Fruit fly (Drosophila melanogaster) whole organism, embryonic: ENCODE results near the gene CG7806.

Experiments
- BtbVII ChIP-seq: fragments of 200-800 bp; sonication (Bioruptor generic); optimal IDR thresholded peaks from 3 replicates; lab custom pipeline; 2017; ENCODE audit warnings: missing biosample characterization, mild to moderate bottlenecking, missing genetic modification characterization
- CG10979 ChIP-seq: fragments of 200-800 bp; sonication (Bioruptor generic); optimal IDR thresholded peaks from 2 replicates; lab custom pipeline; 2018; ENCODE audit warnings: missing biosample characterization, mild to moderate bottlenecking, missing genetic modification characterization, moderate library complexity
- CG12155 ChIP-seq: fragments of 200-800 bp; sonication (Bioruptor generic); optimal IDR thresholded peaks from 3 replicates; lab custom pipeline; 2016; ENCODE audit warnings: missing biosample characterization, missing genetic modification characterization
- CG13624 ChIP-seq: fragments of 200-800 bp; sonication (Bioruptor generic); optimal IDR thresholded peaks from 2 replicates; lab custom pipeline; 2016; ENCODE audit warnings: missing biosample characterization, missing genetic modification characterization
- CG13775 ChIP-seq: fragments of 200-800 bp; sonication (Bioruptor generic); optimal IDR thresholded peaks from 3 replicates; lab custom pipeline; 2017; ENCODE audit warnings: missing biosample characterization, mild to moderate bottlenecking, missing genetic modification characterization
- CG1529 ChIP-seq: fragments of 200-800 bp; sonication (Bioruptor generic); optimal IDR thresholded peaks from 3 replicates; lab custom pipeline; 2018; ENCODE audit warnings: missing biosample characterization, missing genetic modification characterization
- CG1647 ChIP-seq: fragments of 200-800 bp; sonication (Bioruptor generic); optimal IDR thresholded peaks from 3 replicates; lab custom pipeline; 2016; ENCODE audit warnings: missing biosample characterization, missing genetic modification characterization
- CG17829 ChIP-seq: fragments of 200-800 bp; optimal IDR thresholded peaks from 2 replicates; lab custom pipeline; 2019; ENCODE audit warnings: missing biosample characterization, mild to moderate bottlenecking, missing genetic modification characterization, moderate library complexity
- CG18476 ChIP-seq: fragments of 200-800 bp; sonication (Bioruptor generic); optimal IDR thresholded peaks from 2 replicates; lab custom pipeline; 2016; ENCODE audit warnings: missing biosample characterization, mild to moderate bottlenecking, missing genetic modification characterization
- CG18764 ChIP-seq: fragments of 200-800 bp; sonication (Bioruptor generic); optimal IDR thresholded peaks from 3 replicates; lab custom pipeline; 2016; ENCODE audit warnings: missing biosample characterization, missing genetic modification characterization
- CG2875 ChIP-seq: fragments of 200-800 bp; sonication (Bioruptor generic); optimal IDR thresholded peaks from 2 replicates; lab custom pipeline; 2017; ENCODE audit warnings: missing biosample characterization, mild to moderate bottlenecking, missing genetic modification characterization, missing genetic modification reagents
- CG3163 ChIP-seq: fragments of 200-800 bp; sonication (Bioruptor generic); optimal IDR thresholded peaks from 3 replicates; lab custom pipeline; 2016; ENCODE audit warnings: missing biosample characterization, missing genetic modification characterization
- CG42726 ChIP-seq: fragments of 200-800 bp; sonication (Bioruptor generic); IDR thresholded peaks from 2 replicates; pipeline ENCODE4 v1.3.6; 2022; ENCODE audit warnings: missing biosample characterization, missing genetic modification characterization; ENCODE audit not compliant: partially characterized antibody
- CG4360 ChIP-seq: fragments of 200-800 bp; sonication (Bioruptor generic); IDR thresholded peaks from 2 replicates; pipeline ENCODE4 v1.3.6; 2022; ENCODE audit warnings: missing biosample characterization, missing genetic modification characterization
- CG4424 ChIP-seq: fragments of 200-800 bp; sonication (Bioruptor generic); optimal IDR thresholded peaks from 3 replicates; lab custom pipeline; 2016; ENCODE audit warnings: missing biosample characterization, missing genetic modification characterization
- CG6689 ChIP-seq: fragments of 200-800 bp; sonication (Bioruptor generic); IDR thresholded peaks from 2 replicates; pipeline ENCODE4 v1.3.6; 2022; ENCODE audit warnings: missing biosample characterization, missing genetic modification characterization
- CG7357 ChIP-seq: fragments of 200-800 bp; sonication (Bioruptor generic); IDR thresholded peaks from 3 replicates; pipeline ENCODE4 v1.3.6; 2022; ENCODE audit warnings: missing biosample characterization, missing genetic modification characterization
- CG7928 ChIP-seq: fragments of 200-800 bp; sonication (Bioruptor generic); optimal IDR thresholded peaks from 2 replicates; lab custom pipeline; 2017; ENCODE audit warnings: missing biosample characterization, mild to moderate bottlenecking, missing genetic modification characterization
- CG8089 ChIP-seq: fragments of 200-800 bp; sonication (Bioruptor generic); optimal IDR thresholded peaks from 3 replicates; lab custom pipeline; 2016; ENCODE audit warnings: missing biosample characterization, missing genetic modification characterization
- CG8924 ChIP-seq: fragments of 200-800 bp; optimal IDR thresholded peaks from 3 replicates; lab custom pipeline; 2019; ENCODE audit warnings: missing biosample characterization, mild to moderate bottlenecking, missing genetic modification characterization, moderate library complexity
- CG9609 ChIP-seq: fragments of 200-800 bp; sonication (Bioruptor generic); optimal IDR thresholded peaks from 3 replicates; lab custom pipeline; 2016; ENCODE audit warnings: missing biosample characterization, missing genetic modification characterization
- H2.0 ChIP-seq: fragments of 200-800 bp; sonication (Bioruptor generic); IDR thresholded peaks from 2 replicates; pipeline ENCODE4 v1.3.6; 2022; ENCODE audit warnings: missing biosample characterization, missing genetic modification characterization
- HLH3B ChIP-seq: fragments of 200-800 bp; sonication (Bioruptor generic); IDR thresholded peaks from 2 replicates; pipeline ENCODE4 v1.3.6; 2022; ENCODE audit warnings: missing biosample characterization, missing genetic modification characterization
- HLH4C ChIP-seq: fragments of 200-800 bp; sonication (Bioruptor generic); IDR thresholded peaks from 3 replicates; pipeline ENCODE4 v1.3.6; 2022; ENCODE audit warnings: missing biosample characterization, missing genetic modification characterization; ENCODE audit not compliant: partially characterized antibody
- Hr3 ChIP-seq: fragments of 200-800 bp; sonication (Bioruptor generic); optimal IDR thresholded peaks from 3 replicates; lab custom pipeline; 2016; ENCODE audit warnings: missing biosample characterization, missing genetic modification characterization
- Lpt ChIP-seq: fragments of >200 bp; optimal IDR thresholded peaks from 2 replicates; lab custom pipeline; 2018; ENCODE audit warnings: missing biosample characterization, missing genetic modification characterization
- Neu2 ChIP-seq: fragments of 200-800 bp; sonication (Bioruptor generic); optimal IDR thresholded peaks from 3 replicates; lab custom pipeline; 2016; ENCODE audit warnings: missing biosample characterization, missing genetic modification characterization, borderline replicate concordance
- Side ChIP-seq: fragments of 200-800 bp; sonication (Bioruptor generic); optimal IDR thresholded peaks from 2 replicates; lab custom pipeline; 2016; ENCODE audit warnings: missing biosample characterization, missing genetic modification characterization
- Sin3A ChIP-seq: fragments of >200 bp; optimal IDR thresholded peaks from 2 replicates; lab custom pipeline; 2018
- Six4 ChIP-seq: fragments of 200-800 bp; sonication (Bioruptor generic); optimal IDR thresholded peaks from 2 replicates; lab custom pipeline; 2016; ENCODE audit warnings: missing biosample characterization, missing genetic modification characterization
- Trl ChIP-seq, 3 experiments: fragments of >200 bp in 2 of 3; fragments of 200-800 bp in 1 of 3; sonication (Bioruptor generic) in 1 of 3; optimal IDR thresholded peaks; 2 replicates in 1 of 3; 3 replicates in 2 of 3; lab custom pipeline; 2016 to 2017; ENCODE audit warnings: missing biosample characterization in 1 of 3, missing genetic modification characterization in 1 of 3
- Vsx1 ChIP-seq: fragments of 200-800 bp; sonication (Bioruptor generic); optimal IDR thresholded peaks from 2 replicates; lab custom pipeline; 2017; ENCODE audit warnings: missing biosample characterization, mild to moderate bottlenecking, missing genetic modification characterization, missing genetic modification reagents
- ato ChIP-seq: fragments of 200-800 bp; sonication (Bioruptor generic); IDR thresholded peaks from 2 replicates; pipeline ENCODE4 v1.3.6; 2022; ENCODE audit warnings: missing biosample characterization, missing genetic modification characterization; ENCODE audit not compliant: partially characterized antibody
- bcd ChIP-seq: fragments of 200-800 bp; sonication (Bioruptor generic); optimal IDR thresholded peaks from 2 replicates; lab custom pipeline; 2017; ENCODE audit warnings: missing biosample characterization, mild to moderate bottlenecking, missing genetic modification characterization
- bigmax ChIP-seq: fragments of 200-800 bp; sonication (Bioruptor generic); optimal IDR thresholded peaks from 2 replicates; lab custom pipeline; 2018; ENCODE audit warnings: missing biosample characterization, mild to moderate bottlenecking, missing genetic modification characterization
- br ChIP-seq: fragments of >200 bp; optimal IDR thresholded peaks from 2 replicates; lab custom pipeline; 2017
- gro ChIP-seq: fragments of 200-800 bp; sonication (Bioruptor generic); optimal IDR thresholded peaks from 2 replicates; lab custom pipeline; 2016; ENCODE audit warnings: missing biosample characterization, missing genetic modification characterization
- gt ChIP-seq: fragments of 200-800 bp; sonication (Bioruptor generic); IDR thresholded peaks from 2 replicates; pipeline ENCODE4 v1.3.6; 2022; ENCODE audit warnings: missing biosample characterization, missing genetic modification characterization
- hb ChIP-seq: fragments of 200-800 bp; sonication (Bioruptor generic); IDR thresholded peaks from 3 replicates; pipeline ENCODE4 v1.3.6; 2022; ENCODE audit warnings: missing biosample characterization, missing genetic modification characterization; ENCODE audit not compliant: partially characterized antibody
- jigr1 ChIP-seq: fragments of 200-800 bp; sonication (Bioruptor generic); IDR thresholded peaks from 3 replicates; pipeline ENCODE4 v1.3.6; 2022; ENCODE audit warnings: missing biosample characterization, missing genetic modification characterization
- kay ChIP-seq: fragments of 200-800 bp; sonication (Bioruptor generic); optimal IDR thresholded peaks from 2 replicates; lab custom pipeline; 2016; ENCODE audit warnings: missing biosample characterization, missing genetic modification characterization
- lab ChIP-seq: fragments of 200-800 bp; sonication (Bioruptor generic); optimal IDR thresholded peaks from 3 replicates; lab custom pipeline; 2017; ENCODE audit warnings: missing biosample characterization, missing genetic modification characterization, mild to moderate bottlenecking, moderate library complexity, missing genetic modification reagents
- lilli ChIP-seq: fragments of 200-800 bp; sonication (Bioruptor generic); optimal IDR thresholded peaks from 3 replicates; lab custom pipeline; 2016; ENCODE audit warnings: missing biosample characterization, missing genetic modification characterization
- lola ChIP-seq, 3 experiments: fragments of >200 bp in 2 of 3; fragments of 200-800 bp in 1 of 3; sonication (Bioruptor generic) in 1 of 3; optimal IDR thresholded peaks; 2 replicates each; lab custom pipeline; 2017 to 2019; ENCODE audit warnings: missing biosample characterization in 3 of 3, missing genetic modification characterization in 3 of 3, mild to moderate bottlenecking in 1 of 3, moderate library complexity in 1 of 3
- nau ChIP-seq: fragments of 200-800 bp; sonication (Bioruptor generic); optimal IDR thresholded peaks from 3 replicates; lab custom pipeline; 2017; ENCODE audit warnings: missing biosample characterization, mild to moderate bottlenecking, missing genetic modification characterization, missing genetic modification reagents
- nerfin-1 ChIP-seq: fragments of 200-800 bp; sonication (Bioruptor generic); optimal IDR thresholded peaks from 3 replicates; lab custom pipeline; 2019; ENCODE audit warnings: missing biosample characterization, mild to moderate bottlenecking, missing genetic modification characterization, moderate library complexity
- psq ChIP-seq: fragments of 200-800 bp; sonication (Bioruptor generic); optimal IDR thresholded peaks from 2 replicates; lab custom pipeline; 2017; ENCODE audit warnings: missing biosample characterization, missing genetic modification characterization
- sima ChIP-seq: fragments of 200-800 bp; sonication (Bioruptor generic); optimal IDR thresholded peaks from 2 replicates; lab custom pipeline; 2016; ENCODE audit warnings: missing biosample characterization, missing genetic modification characterization
- so ChIP-seq: fragments of 200-800 bp; sonication (Bioruptor generic); IDR thresholded peaks from 3 replicates; pipeline ENCODE4 v1.3.6; 2022; ENCODE audit warnings: missing biosample characterization, missing genetic modification characterization
- unpg ChIP-seq: fragments of 200-800 bp; sonication (Bioruptor generic); optimal IDR thresholded peaks from 3 replicates; lab custom pipeline; 2018; ENCODE audit warnings: missing biosample characterization, mild to moderate bottlenecking, missing genetic modification characterization, moderate library complexity

Gene CG7806

dm6 chr2L:8302766-8303479, 8.3 kb upstream of the CG7806 start, which contains the start of the genes wol and Scgalpha (continued):
- TF ChIP-seq CG18764: no peak
- TF ChIP-seq nau: no peak
- TF ChIP-seq CG6689 (GFP tag; lab: Robert Waterston, UW): no peak
- no peak for TF ChIP-seq psq
- no peak for TF ChIP-seq CG17829 (tag; lab: Kevin White, UChicago)
- no peak for TF ChIP-seq unpg (GFP tag; lab: Kevin White, UChicago)
- TF ChIP-seq lola (GFP tag; optimal IDR thresholded peaks at IDR 0.05; lab: Kevin White, UChicago): no peak
- no peak for TF ChIP-seq lilli (GFP tag; lab: Kevin White, UChicago)
- no peak for TF ChIP-seq CG7928
- no peak for TF ChIP-seq CG10979 (tag; lab: Kevin White, UChicago)
- TF ChIP-seq so (GFP tag; lab: Robert Waterston, UW): no peak
- TF ChIP-seq CG4424 (GFP tag; lab: Kevin White, UChicago): no peak
- TF ChIP-seq CG1529 (GFP tag; lab: Kevin White, UChicago): no peak
- TF ChIP-seq lab: no peak
- TF ChIP-seq CG42726 (GFP tag; lab: Robert Waterston, UW): peak; percentile 55; the same call in 1 of the 2 replicates
- TF ChIP-seq BtbVII (GFP tag; lab: Kevin White, UChicago): no peak
- no peak for TF ChIP-seq CG12155
- no peak for TF ChIP-seq Lpt (GFP tag; lab: Kevin White, UChicago)
- TF ChIP-seq ato (GFP tag; lab: Robert Waterston, UW): peak; percentile 9; the same call in 1 of the 2 replicates
- peak in 1 of 2 experiments; percentile 49 for TF ChIP-seq Trl (optimal IDR thresholded peaks at IDR 0.05; lab: Kevin White, UChicago)
- TF ChIP-seq Trl (GFP tag; optimal IDR thresholded peaks at IDR 0.05; lab: Kevin White, UChicago): no peak
- no peak for TF ChIP-seq HLH3B (GFP tag; lab: Robert Waterston, UW)
- TF ChIP-seq bigmax (GFP tag; lab: Kevin White, UChicago): no peak
- TF ChIP-seq br (lab: Kevin White, UChicago): no peak
- no peak for TF ChIP-seq Neu2 (GFP tag; lab: Kevin White, UChicago)
- no peak for TF ChIP-seq Side (GFP tag; lab: Kevin White, UChicago)
- no peak for TF ChIP-seq CG8089 (GFP tag; lab: Kevin White, UChicago)
- no peak for TF ChIP-seq CG3163 (GFP tag; lab: Kevin White, UChicago)
- TF ChIP-seq CG13775 (GFP tag; lab: Kevin White, UChicago): peak; percentile 15
- TF ChIP-seq gro (GFP tag; lab: Kevin White, UChicago): no peak
- peak; percentile 81 for TF ChIP-seq nerfin-1 (tag; lab: Kevin White, UChicago)
- TF ChIP-seq HLH4C: peak; percentile 69
- TF ChIP-seq CG4360 (GFP tag; lab: Robert Waterston, UW): 0 out of 2 replicates have a peak, but pooled peaks have one; percentile 8
- peak; percentile 13 for TF ChIP-seq CG8924 (tag; lab: Kevin White, UChicago)
- TF ChIP-seq bcd (GFP tag; lab: Kevin White, UChicago): no peak
- no peak for TF ChIP-seq kay (GFP tag; lab: Kevin White, UChicago)
- no peak for TF ChIP-seq Six4 (GFP tag; lab: Kevin White, UChicago)
- TF ChIP-seq CG18476 (GFP tag; lab: Kevin White, UChicago): no peak
- TF ChIP-seq jigr1: no peak; the same call in 2 of the 3 replicates
- TF ChIP-seq CG1647 (GFP tag; lab: Kevin White, UChicago): no peak
- TF ChIP-seq hb (GFP tag; lab: Robert Waterston, UW): no peak
- no peak for TF ChIP-seq CG9609 (GFP tag; lab: Kevin White, UChicago)
- no peak for TF ChIP-seq CG2875 (GFP tag; lab: Kevin White, UChicago)
- no peak for TF ChIP-seq CG13624 (GFP tag; lab: Kevin White, UChicago)
- TF ChIP-seq CG7357 (GFP tag; lab: Robert Waterston, UW): no peak
- no peak for TF ChIP-seq sima (GFP tag; lab: Kevin White, UChicago)
- no peak for TF ChIP-seq Hr3
- TF ChIP-seq Vsx1 (GFP tag; lab: Kevin White, UChicago): no peak
- no peak for TF ChIP-seq H2.0 (GFP tag; lab: Robert Waterston, UW)
- TF ChIP-seq gt (GFP tag; lab: Robert Waterston, UW): no peak
- TF ChIP-seq Sin3A: no peak
